Worm (Caenorhabditis elegans) whole organism, young adult: ENCODE results near the gene F38B6.7.

Experiments used
- ama-1 ChIP-seq, 3 experiments: fragments of 150-350 bp in 1 of 3; sonication (generic microtip) in 2 of 3; optimal IDR thresholded peaks; 2 replicates each; lab custom pipeline; 2014 to 2018; ENCODE audit warnings: missing biosample characterization in 2 of 3, missing genetic modification characterization in 2 of 3, missing genetic modification reagents in 2 of 3
- dpl-1 ChIP-seq: fragments of 150-350 bp; optimal IDR thresholded peaks from 2 replicates; lab custom pipeline; 2014; ENCODE audit warnings: missing biosample characterization, missing genetic modification reagents, missing genetic modification characterization
- hrde-1 ChIP-seq: sonication (generic microtip); optimal IDR thresholded peaks from 2 replicates; lab custom pipeline; 2016; ENCODE audit warnings: missing genetic modification characterization, mild to moderate bottlenecking, missing compliant biosample characterization, moderate library complexity, missing genotype, missing genetic modification reagents, borderline replicate concordance
- madf-8 ChIP-seq: fragments of 200-800 bp; sonication (Bioruptor generic); conservative IDR thresholded peaks from 2 replicates; pipeline ENCODE4 v1.3.6; 2022; ENCODE audit warnings: missing genetic modification reagents, missing genetic modification characterization, missing compliant biosample characterization
- nfya-1 ChIP-seq: sonication (generic microtip); optimal IDR thresholded peaks from 2 replicates; lab custom pipeline; 2017; ENCODE audit warnings: antibody characterized with exemption, missing compliant biosample characterization, missing genetic modification characterization, borderline replicate concordance; ENCODE audit not compliant: insufficient read depth

- TF ChIP-seq nfya-1 (no peak), dpl-1 (no peak), ama-1 (optimal IDR thresholded peaks at IDR 0.05; lab: Kevin White, UChicago) (no peak), ama-1 (GFP tag; optimal IDR thresholded peaks at IDR 0.05; lab: Kevin White, UChicago) (no peak), madf-8 (GFP tag; lab: Robert Waterston, UW) (no peak), hrde-1 (tag; lab: Kevin White, UChicago) (no peak)
Observed at ce11 chrX:6691653-6692052, 6.5 kb downstream of the F38B6.7 start.
